Worm (Caenorhabditis elegans): ENCODE results near the gene R02D5.24.

R02D5.24 gene

DNA sequence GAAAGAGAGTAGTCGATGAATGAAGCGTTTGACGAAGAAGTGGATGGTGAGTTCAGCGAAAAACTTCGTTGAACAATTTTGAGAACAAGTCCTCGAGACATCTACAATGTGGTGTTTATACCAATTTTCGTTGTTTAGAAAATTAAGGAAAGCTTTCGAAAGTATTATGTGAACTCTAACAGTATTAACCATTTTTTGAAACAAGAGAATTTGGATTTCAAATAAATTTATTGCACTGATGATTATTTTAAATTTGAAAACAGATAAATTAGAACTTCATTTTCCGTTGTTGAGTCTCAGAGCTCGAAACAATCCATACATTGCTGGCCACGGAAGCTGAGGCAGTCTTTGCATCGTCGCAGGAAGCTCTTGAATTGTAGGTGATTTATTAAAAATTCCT lies 21.4 kb downstream of the R02D5.24 start, which contains the start of gene C53A5.16:
Gene C53A5.16 (minus strand): TSS at position 101 of the 400 bp plus-strand sequence.
- TF ChIP-seq lsy-12 (tag; optimal IDR thresholded peaks at IDR 0.05) (no peak), ceh-82 (tag; optimal IDR thresholded peaks at IDR 0.05) (no peak), elt-1 (tag; optimal IDR thresholded peaks at IDR 0.05) (no peak), aly-2 (tag; optimal IDR thresholded peaks at IDR 0.05) (no peak), nhr-43 (tag; optimal IDR thresholded peaks at IDR 0.05; ENCODE audit: poor library complexity, severe bottlenecking) (no peak)

DNA sequence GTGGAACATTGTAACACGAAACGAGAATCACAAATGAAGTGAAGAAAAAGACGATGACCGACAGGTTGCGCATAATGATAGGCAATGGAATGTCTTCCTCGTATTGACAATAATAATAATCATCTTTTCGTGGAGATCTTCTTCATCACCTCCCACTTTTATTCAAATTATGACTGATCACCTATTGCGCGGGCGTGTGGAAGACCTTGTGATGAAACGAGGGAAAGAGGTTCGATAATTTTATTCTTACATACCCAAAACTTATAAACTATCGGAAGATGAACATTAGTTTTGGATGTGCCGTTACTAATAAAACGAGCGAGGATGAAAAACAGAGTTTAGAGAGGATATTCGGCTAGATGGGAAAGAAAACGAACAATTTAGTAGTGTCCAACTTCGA lies 22.0 kb downstream of the R02D5.24 start, which contains the start of gene C53A5.2:
Gene C53A5.2 (minus strand): TSS at position 101 of the 400 bp plus-strand sequence.
- TF ChIP-seq tbx-2 (tag; optimal IDR thresholded peaks at IDR 0.05), result no peak
- TF ChIP-seq daf-12 (tag; optimal IDR thresholded peaks at IDR 0.05), result no peak
- TF ChIP-seq jun-1 (tag; optimal IDR thresholded peaks at IDR 0.05), result no peak

DNA sequence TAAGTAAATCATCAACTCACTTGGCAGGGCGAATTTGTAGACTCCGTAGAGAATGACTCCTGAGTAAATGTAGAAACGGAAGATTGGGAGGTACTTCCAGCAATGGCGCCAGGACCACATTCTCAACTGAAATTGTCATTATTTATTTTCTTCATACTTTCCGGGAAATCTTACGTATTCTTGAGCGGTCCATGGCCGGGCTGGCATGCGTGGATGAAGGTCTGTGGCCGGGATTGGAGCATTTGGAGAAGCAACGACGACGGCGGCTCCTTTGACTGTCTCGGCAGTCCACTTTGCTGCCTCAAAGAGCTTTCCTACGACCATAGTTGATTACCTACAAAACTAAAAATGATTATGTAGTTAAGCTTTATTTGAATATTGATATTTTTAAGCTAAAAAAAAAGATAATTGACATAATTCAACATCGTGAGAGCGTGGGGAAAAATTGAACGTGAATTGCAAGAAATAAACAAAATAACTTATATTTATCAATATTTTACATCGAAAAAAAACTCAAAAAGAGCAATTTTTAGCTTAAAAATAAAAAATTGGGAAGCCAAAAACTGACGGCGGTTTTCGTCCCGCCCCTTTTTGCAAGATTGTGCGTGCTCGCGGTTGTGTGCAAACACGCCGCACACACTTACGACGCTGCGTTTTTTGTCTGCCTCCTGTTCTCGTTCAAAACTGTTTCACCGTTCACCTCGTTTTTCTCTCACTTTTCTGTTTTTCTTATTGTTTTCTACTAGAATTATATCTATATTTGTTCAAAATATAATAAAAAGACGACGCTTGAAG lies 22.8 kb downstream of the R02D5.24 start, which contains the start of gene ril-1:
Gene ril-1 (minus strand): TSS at position 342 of the 795 bp plus-strand sequence.
- TF ChIP-seq nfya-1 (tag; optimal IDR thresholded peaks at IDR 0.05; ENCODE audit: insufficient read depth) (peak; percentile 64), hmg-11 (tag; optimal IDR thresholded peaks at IDR 0.05) (peak; percentile 49), fkh-2 (tag; optimal IDR thresholded peaks at IDR 0.05) (no peak), nhr-25 (tag; optimal IDR thresholded peaks at IDR 0.05) (peak; percentile 29), elt-2 (tag; optimal IDR thresholded peaks at IDR 0.05) (peak; percentile 48), ama-1 (optimal IDR thresholded peaks at IDR 0.05) (no peak), fkh-10 (GFP tag; optimal IDR thresholded peaks at IDR 0.05) (no peak), nhr-23 (tag; optimal IDR thresholded peaks at IDR 0.05) (peak; percentile 7), ceh-82 (tag; optimal IDR thresholded peaks at IDR 0.05) (no peak), lin-15B (tag; optimal IDR thresholded peaks at IDR 0.05) (peak; percentile 54), pha-4 (tag; optimal IDR thresholded peaks at IDR 0.05) (no peak), ceh-16 (tag; optimal IDR thresholded peaks at IDR 0.05) (no peak)

DNA sequence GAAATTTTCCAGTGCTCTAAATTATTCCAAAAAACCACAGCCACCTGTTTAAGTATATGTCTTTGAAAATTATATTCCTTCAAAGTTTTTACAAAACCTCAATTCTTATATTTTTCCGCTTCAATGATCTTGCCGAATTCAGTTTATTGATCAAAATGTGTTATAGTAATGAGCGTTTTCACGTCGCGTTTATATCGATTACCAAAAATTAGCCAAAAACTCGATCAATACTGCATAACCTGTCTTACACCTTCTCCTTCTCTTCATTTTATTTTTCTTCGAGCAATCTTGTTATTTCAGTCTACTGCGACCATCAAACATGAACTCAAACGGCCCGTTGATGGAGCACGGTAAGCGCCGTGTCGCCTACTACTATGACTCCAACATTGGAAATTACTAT lies 23.9 kb downstream of the R02D5.24 start, which contains the start of gene hda-1:
Gene hda-1 (plus strand): TSS at position 301 of the 400 bp plus-strand sequence.
- TF ChIP-seq mdl-1 (tag; optimal IDR thresholded peaks at IDR 0.05) (no peak), ztf-4 (tag; optimal IDR thresholded peaks at IDR 0.05) (no peak), egl-5 (tag; optimal IDR thresholded peaks at IDR 0.05) (no peak)

DNA sequence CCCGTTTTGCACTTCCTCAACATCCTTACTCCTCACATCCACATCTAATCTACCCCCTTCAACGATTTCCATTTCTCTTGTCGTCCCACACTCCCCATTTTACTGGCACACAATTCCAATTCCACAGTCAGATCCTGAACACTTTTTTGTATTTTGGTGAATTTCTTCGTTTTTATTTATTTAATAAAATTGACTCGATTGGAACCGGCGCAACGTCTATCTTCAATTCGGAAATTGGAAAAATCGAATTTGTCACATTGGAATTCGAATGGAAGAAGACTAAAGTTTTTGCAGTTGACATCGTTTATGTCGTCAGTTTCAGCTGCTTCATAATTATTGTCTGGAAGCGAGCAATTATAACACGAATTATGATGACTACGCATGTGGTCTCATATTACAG lies 26.1 kb downstream of the R02D5.24 start:
- no peak for TF ChIP-seq nhr-11 (tag; optimal IDR thresholded peaks at IDR 0.05)
- no peak for TF ChIP-seq lin-15B (tag; optimal IDR thresholded peaks at IDR 0.05)
- TF ChIP-seq pha-4 (tag; optimal IDR thresholded peaks at IDR 0.05), result no peak
- no peak for TF ChIP-seq daf-12 (tag; optimal IDR thresholded peaks at IDR 0.05)
- no peak for TF ChIP-seq fos-1 (tag; optimal IDR thresholded peaks at IDR 0.05)

DNA sequence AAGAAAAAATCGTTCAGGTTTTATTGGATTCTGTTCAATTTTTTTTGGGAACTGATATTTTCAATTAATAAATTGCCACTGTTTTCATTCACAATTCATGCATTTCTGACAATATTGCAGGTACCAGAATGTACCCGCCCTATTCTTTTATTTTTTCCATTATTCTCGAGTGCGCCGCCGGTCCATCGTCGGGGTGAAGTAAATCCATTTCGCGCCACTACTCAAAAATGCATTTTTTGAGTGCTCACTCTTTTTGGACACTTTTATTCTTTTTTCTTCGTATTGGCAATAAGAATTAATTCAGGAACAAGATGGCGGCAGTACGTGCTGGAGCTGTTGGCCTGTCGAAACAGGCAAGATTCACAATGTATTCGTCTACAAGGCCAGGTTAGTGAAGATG lies 29.7 kb downstream of the R02D5.24 start, which contains the start of gene kcnl-4:
Gene kcnl-4 (plus strand): TSS at position 301 of the 400 bp plus-strand sequence.
- no peak for TF ChIP-seq ztf-4 (tag; optimal IDR thresholded peaks at IDR 0.05)
- TF ChIP-seq zag-1 (tag; optimal IDR thresholded peaks at IDR 0.05), result no peak
- TF ChIP-seq sea-2 (GFP tag; optimal IDR thresholded peaks at IDR 0.05), result no peak
- TF ChIP-seq ZK546.5 (tag; optimal IDR thresholded peaks at IDR 0.05), result no peak
- TF ChIP-seq nhr-77 (tag; optimal IDR thresholded peaks at IDR 0.05), result no peak
- no peak for TF ChIP-seq ama-1 (optimal IDR thresholded peaks at IDR 0.05)
- no peak for TF ChIP-seq snpc-4 (tag; optimal IDR thresholded peaks at IDR 0.05)
- no peak for TF ChIP-seq pqm-1 (tag; optimal IDR thresholded peaks at IDR 0.05)
- TF ChIP-seq ceh-9 (tag; optimal IDR thresholded peaks at IDR 0.05), result no peak
- TF ChIP-seq egl-5 (tag; optimal IDR thresholded peaks at IDR 0.05), result no peak
- TF ChIP-seq hmg-11 (tag; optimal IDR thresholded peaks at IDR 0.05), result no peak
- TF ChIP-seq eor-1 (tag; optimal IDR thresholded peaks at IDR 0.05), result no peak
- TF ChIP-seq aly-2 (tag; optimal IDR thresholded peaks at IDR 0.05), result no peak
- no peak for TF ChIP-seq lin-39 (tag; optimal IDR thresholded peaks at IDR 0.05)
- no peak for TF ChIP-seq nhr-237 (tag; optimal IDR thresholded peaks at IDR 0.05)
- no peak for TF ChIP-seq mdl-1 (tag; optimal IDR thresholded peaks at IDR 0.05)
- TF ChIP-seq mml-1 (tag; optimal IDR thresholded peaks at IDR 0.05), result no peak
- no peak for TF ChIP-seq tbx-2 (tag; optimal IDR thresholded peaks at IDR 0.05)
- no peak for TF ChIP-seq fkh-2 (tag; optimal IDR thresholded peaks at IDR 0.05)
- TF ChIP-seq ceh-16 (tag; optimal IDR thresholded peaks at IDR 0.05), result no peak
